Fruit fly (Drosophila melanogaster) whole organism, prepupa: ENCODE measurements around the gene Herp.
A peak's percentile ranks its signal among the peaks of the same experiment; 100 is the strongest.

Experiments
- CG10631 ChIP-seq: fragments of 200-800 bp; sonication (Bioruptor generic); optimal IDR thresholded peaks from 2 replicates; lab custom pipeline; 2016; ENCODE audit warnings: missing biosample characterization, missing genetic modification characterization
- CG10669 ChIP-seq: fragments of 200-800 bp; sonication (Bioruptor generic); optimal IDR thresholded peaks from 3 replicates; lab custom pipeline; 2018; ENCODE audit warnings: missing biosample characterization, mild to moderate bottlenecking, missing genetic modification characterization, moderate library complexity
- CG11294 ChIP-seq: fragments of 200-800 bp; sonication (Bioruptor generic); IDR thresholded peaks from 2 replicates; pipeline ENCODE4 v1.3.6; 2022; ENCODE audit warnings: missing biosample characterization, missing genetic modification characterization
- CG11762 ChIP-seq: fragments of 200-800 bp; sonication (Bioruptor generic); optimal IDR thresholded peaks from 3 replicates; lab custom pipeline; 2016; ENCODE audit warnings: missing biosample characterization, missing genetic modification characterization; ENCODE audit not compliant: insufficient read depth
- CG11902 ChIP-seq: fragments of 200-800 bp; sonication (Bioruptor generic); optimal IDR thresholded peaks from 3 replicates; lab custom pipeline; 2016; ENCODE audit warnings: missing biosample characterization, missing genetic modification characterization
- CG15336 ChIP-seq: fragments of 200-800 bp; sonication (Bioruptor generic); IDR thresholded peaks from 2 replicates; pipeline ENCODE4 v1.3.6; 2022; ENCODE audit warnings: missing biosample characterization, missing genetic modification characterization
- CG1621 ChIP-seq: fragments of 200-800 bp; sonication (Bioruptor generic); optimal IDR thresholded peaks from 3 replicates; lab custom pipeline; 2018; ENCODE audit warnings: missing biosample characterization, mild to moderate bottlenecking, missing genetic modification characterization
- CG16779 ChIP-seq: fragments of 200-800 bp; sonication (Bioruptor generic); optimal IDR thresholded peaks from 3 replicates; lab custom pipeline; 2017; ENCODE audit warnings: missing biosample characterization, mild to moderate bottlenecking, missing genetic modification characterization
- CG3032 ChIP-seq: fragments of 200-800 bp; optimal IDR thresholded peaks from 2 replicates; lab custom pipeline; 2019; ENCODE audit warnings: missing biosample characterization, mild to moderate bottlenecking, missing genetic modification characterization, moderate library complexity
- CG32006 ChIP-seq: fragments of 200-800 bp; sonication (Bioruptor generic); optimal IDR thresholded peaks from 3 replicates; lab custom pipeline; 2017; ENCODE audit warnings: missing biosample characterization, mild to moderate bottlenecking, missing genetic modification characterization
- CG34406 ChIP-seq: fragments of 200-800 bp; sonication (Bioruptor generic); optimal IDR thresholded peaks from 3 replicates; lab custom pipeline; 2016; ENCODE audit warnings: missing biosample characterization, missing genetic modification characterization
- CG4318 ChIP-seq: fragments of 200-800 bp; sonication (Bioruptor generic); optimal IDR thresholded peaks from 3 replicates; lab custom pipeline; 2017; ENCODE audit warnings: missing biosample characterization, mild to moderate bottlenecking, missing genetic modification characterization
- CG6163 ChIP-seq: fragments of 200-800 bp; sonication (Bioruptor generic); IDR thresholded peaks from 3 replicates; pipeline ENCODE4 v1.3.6; 2022; ENCODE audit warnings: missing biosample characterization, missing genetic modification characterization
- CG6276 ChIP-seq: fragments of 200-800 bp; sonication (Bioruptor generic); optimal IDR thresholded peaks from 2 replicates; lab custom pipeline; 2017; ENCODE audit warnings: missing biosample characterization, mild to moderate bottlenecking, missing genetic modification characterization
- CG6808 ChIP-seq: fragments of 200-800 bp; sonication (Bioruptor generic); optimal IDR thresholded peaks from 3 replicates; lab custom pipeline; 2017; ENCODE audit warnings: missing biosample characterization, missing genetic modification characterization, mild to moderate bottlenecking, moderate library complexity, missing genetic modification reagents
- CG8119 ChIP-seq: fragments of 200-800 bp; sonication (Bioruptor generic); IDR thresholded peaks from 3 replicates; pipeline ENCODE4 v1.3.6; 2022; ENCODE audit warnings: missing biosample characterization, missing genetic modification characterization
- CG8319 ChIP-seq: fragments of 200-800 bp; sonication (Bioruptor generic); optimal IDR thresholded peaks from 3 replicates; lab custom pipeline; 2016; ENCODE audit warnings: missing biosample characterization, missing genetic modification characterization
- CG9139 ChIP-seq: fragments of 200-800 bp; sonication (Bioruptor generic); optimal IDR thresholded peaks from 3 replicates; lab custom pipeline; 2017; ENCODE audit warnings: missing biosample characterization, mild to moderate bottlenecking, missing genetic modification characterization
- Eip78C ChIP-seq: fragments of 200-800 bp; sonication (Bioruptor generic); peaks from one replicate; lab custom pipeline; 2016; ENCODE audit warnings: missing biosample characterization, missing genetic modification characterization
- Eip93F ChIP-seq: fragments of 200-800 bp; sonication (Bioruptor generic); optimal IDR thresholded peaks from 2 replicates; lab custom pipeline; 2016; ENCODE audit warnings: missing biosample characterization, mild to moderate bottlenecking, missing genetic modification characterization
- Ets21C ChIP-seq: fragments of 200-800 bp; sonication (Bioruptor generic); optimal IDR thresholded peaks from 3 replicates; lab custom pipeline; 2016; ENCODE audit warnings: missing biosample characterization, missing genetic modification characterization
- Gug ChIP-seq: fragments of 200-800 bp; sonication (Bioruptor generic); IDR thresholded peaks from 2 replicates; pipeline ENCODE4 v1.3.6; 2022; ENCODE audit warnings: missing biosample characterization, missing genetic modification characterization
- Hr38 ChIP-seq: sonication (Bioruptor generic); optimal IDR thresholded peaks from 2 replicates; lab custom pipeline; 2016; ENCODE audit warnings: missing biosample characterization, missing genetic modification characterization
- Hr39 ChIP-seq: fragments of 200-800 bp; sonication (Bioruptor generic); optimal IDR thresholded peaks from 2 replicates; lab custom pipeline; 2016; ENCODE audit warnings: missing biosample characterization, missing genetic modification characterization
- Hr4 ChIP-seq: fragments of 200-800 bp; sonication (Bioruptor generic); optimal IDR thresholded peaks from 3 replicates; lab custom pipeline; 2016; ENCODE audit warnings: missing biosample characterization, missing genetic modification characterization
- Lpt ChIP-seq: fragments of 200-800 bp; sonication (Bioruptor generic); optimal IDR thresholded peaks from 3 replicates; lab custom pipeline; 2016; ENCODE audit warnings: missing biosample characterization, missing genetic modification characterization
- Met ChIP-seq: fragments of 200-800 bp; sonication (Bioruptor generic); optimal IDR thresholded peaks from 3 replicates; lab custom pipeline; 2016; ENCODE audit warnings: missing biosample characterization, missing genetic modification characterization
- OdsH ChIP-seq: fragments of 200-800 bp; sonication (Bioruptor generic); optimal IDR thresholded peaks from 3 replicates; lab custom pipeline; 2016; ENCODE audit warnings: missing biosample characterization, missing genetic modification characterization
- Smox ChIP-seq: fragments of 200-800 bp; sonication (Bioruptor generic); optimal IDR thresholded peaks from 3 replicates; lab custom pipeline; 2016; ENCODE audit warnings: missing biosample characterization, missing genetic modification characterization
- Sox102F ChIP-seq: fragments of 200-800 bp; sonication (Bioruptor generic); optimal IDR thresholded peaks from 2 replicates; lab custom pipeline; 2016; ENCODE audit warnings: missing biosample characterization, mild to moderate bottlenecking, missing genetic modification characterization
- Sox14 ChIP-seq: fragments of 200-800 bp; sonication (Bioruptor generic); optimal IDR thresholded peaks from 3 replicates; lab custom pipeline; 2016; ENCODE audit warnings: missing biosample characterization, missing genetic modification characterization
- Sox15 ChIP-seq: fragments of 200-800 bp; sonication (Bioruptor generic); optimal IDR thresholded peaks from 3 replicates; lab custom pipeline; 2016; ENCODE audit warnings: missing biosample characterization, missing genetic modification characterization
- acj6 ChIP-seq: fragments of 200-800 bp; sonication (Bioruptor generic); optimal IDR thresholded peaks from 3 replicates; lab custom pipeline; 2016; ENCODE audit warnings: missing biosample characterization, missing genetic modification characterization
- cyc ChIP-seq: fragments of 200-800 bp; sonication (Bioruptor generic); optimal IDR thresholded peaks from 3 replicates; lab custom pipeline; 2016; ENCODE audit warnings: missing biosample characterization, missing genetic modification characterization
- dac ChIP-seq: fragments of 200-800 bp; sonication (Bioruptor generic); optimal IDR thresholded peaks from 2 replicates; lab custom pipeline; 2017; ENCODE audit warnings: missing biosample characterization, mild to moderate bottlenecking, missing genetic modification characterization
- dsx ChIP-seq: fragments of 200-800 bp; optimal IDR thresholded peaks from 3 replicates; lab custom pipeline; 2019; ENCODE audit warnings: missing biosample characterization, mild to moderate bottlenecking, missing genetic modification characterization, moderate library complexity; ENCODE audit not compliant: poor library complexity, severe bottlenecking
- eg ChIP-seq: fragments of 200-800 bp; sonication (Bioruptor generic); IDR thresholded peaks from 3 replicates; pipeline ENCODE4 v1.3.6; 2022; ENCODE audit warnings: missing biosample characterization, missing genetic modification characterization
- fd59A ChIP-seq: fragments of 200-800 bp; sonication (Bioruptor generic); optimal IDR thresholded peaks from 2 replicates; lab custom pipeline; 2017; ENCODE audit warnings: missing biosample characterization, mild to moderate bottlenecking, missing genetic modification characterization, missing genetic modification reagents
- fd85E ChIP-seq: fragments of 200-800 bp; sonication (Bioruptor generic); optimal IDR thresholded peaks from 3 replicates; lab custom pipeline; 2016; ENCODE audit warnings: missing biosample characterization, missing genetic modification characterization
- fkh ChIP-seq: fragments of 200-800 bp; sonication (Bioruptor generic); optimal IDR thresholded peaks from 3 replicates; lab custom pipeline; 2017; ENCODE audit warnings: missing biosample characterization, mild to moderate bottlenecking, missing genetic modification characterization, moderate library complexity
- lz ChIP-seq: fragments of 200-800 bp; sonication (Bioruptor generic); optimal IDR thresholded peaks from 3 replicates; lab custom pipeline; 2016; ENCODE audit warnings: missing biosample characterization, missing genetic modification characterization
- net ChIP-seq: fragments of 200-800 bp; sonication (Bioruptor generic); optimal IDR thresholded peaks from 3 replicates; lab custom pipeline; 2016; ENCODE audit warnings: missing biosample characterization, missing genetic modification characterization
- spab ChIP-seq: fragments of 200-800 bp; sonication (Bioruptor generic); optimal IDR thresholded peaks from 2 replicates; lab custom pipeline; 2017; ENCODE audit warnings: missing biosample characterization, mild to moderate bottlenecking, missing genetic modification characterization, missing genetic modification reagents
- ss ChIP-seq, 2 experiments: fragments of 200-800 bp; sonication (Bioruptor generic); optimal IDR thresholded peaks; 2 replicates in 1 of 2; 3 replicates in 1 of 2; lab custom pipeline; 2017 to 2018; ENCODE audit warnings: mild to moderate bottlenecking in 2 of 2, missing biosample characterization in 2 of 2, missing genetic modification characterization in 2 of 2, moderate library complexity in 1 of 2
- topi ChIP-seq: fragments of 200-800 bp; sonication (Bioruptor generic); optimal IDR thresholded peaks from 3 replicates; lab custom pipeline; 2016; ENCODE audit warnings: missing biosample characterization, missing genetic modification characterization
- vri ChIP-seq: fragments of 200-800 bp; sonication (Bioruptor generic); optimal IDR thresholded peaks from 3 replicates; lab custom pipeline; 2016; ENCODE audit warnings: missing biosample characterization, mild to moderate bottlenecking, missing genetic modification characterization

Herp gene

dm6 chr2L:7812555-7813339 is 12.9 kb upstream of the Herp start:
- TF ChIP-seq CG8119 = no peak
- no peak for TF ChIP-seq topi
- peak; percentile 3 for TF ChIP-seq OdsH
- no peak for TF ChIP-seq CG11294
- TF ChIP-seq Ets21C = no peak
- TF ChIP-seq net = no peak
- TF ChIP-seq Hr38 (GFP tag; lab: Kevin White, UChicago) = no peak
- TF ChIP-seq Eip93F = no peak
- TF ChIP-seq spab = no peak
- TF ChIP-seq CG10631 (GFP tag; lab: Kevin White, UChicago) = peak; percentile 7
- no peak for TF ChIP-seq CG34406 (GFP tag; lab: Kevin White, UChicago)
- no peak for TF ChIP-seq Lpt (GFP tag; lab: Kevin White, UChicago)
- no peak for TF ChIP-seq CG8319 (GFP tag; lab: Kevin White, UChicago)
- TF ChIP-seq eg (GFP tag; lab: Robert Waterston, UW) = 0 out of 3 replicates have a peak, but pooled peaks have one; percentile 19
- no peak for TF ChIP-seq Sox102F (GFP tag; lab: Kevin White, UChicago)
- TF ChIP-seq CG4318 (GFP tag; lab: Kevin White, UChicago) = no peak
- TF ChIP-seq CG11762 (GFP tag; lab: Kevin White, UChicago) = no peak
- no peak for TF ChIP-seq fd85E (GFP tag; lab: Kevin White, UChicago)
- TF ChIP-seq CG9139 (GFP tag; lab: Kevin White, UChicago) = no peak
- TF ChIP-seq CG15336 (GFP tag; lab: Robert Waterston, UW) = peak; percentile 36; the same call in 1 of the 2 replicates
- no peak for TF ChIP-seq CG1621 (tag; lab: Kevin White, UChicago)
- TF ChIP-seq lz = no peak
- peak; percentile 15 for TF ChIP-seq Hr4 (GFP tag; lab: Kevin White, UChicago)
- no peak for TF ChIP-seq Hr39 (GFP tag; lab: Kevin White, UChicago)
- no peak for TF ChIP-seq Gug (GFP tag; lab: Robert Waterston, UW)
- TF ChIP-seq CG3032 (tag; lab: Kevin White, UChicago) = no peak
- TF ChIP-seq CG6808 (GFP tag; lab: Kevin White, UChicago) = no peak
- no peak for TF ChIP-seq fd59A (GFP tag; lab: Kevin White, UChicago)
- no peak for TF ChIP-seq Met (GFP tag; lab: Kevin White, UChicago)
- no peak for TF ChIP-seq dsx (GFP tag; lab: Kevin White, UChicago)
- peak; percentile 33 for TF ChIP-seq CG32006 (GFP tag; lab: Kevin White, UChicago)
- TF ChIP-seq Sox14 (GFP tag; lab: Kevin White, UChicago) = no peak

dm6 chr2L:7811249-7812002 is 11.6 kb upstream of the Herp start, which contains the start of gene LanB1:
Gene LanB1 (plus strand): TSS chr2L:7811438.
- TF ChIP-seq CG9139 (GFP tag; lab: Kevin White, UChicago) = no peak
- TF ChIP-seq CG11902 (GFP tag; lab: Kevin White, UChicago) = no peak
- TF ChIP-seq ss (GFP tag; optimal IDR thresholded peaks at IDR 0.05; lab: Kevin White, UChicago) = peak; percentile 21 to 51
- no peak for TF ChIP-seq lz
- no peak for TF ChIP-seq Eip78C
- peak; percentile 31 for TF ChIP-seq fkh (GFP tag; lab: Kevin White, UChicago)
- TF ChIP-seq CG8119 = peak; percentile 47; the same call in 1 of the 3 replicates
- TF ChIP-seq CG6163 (GFP tag; lab: Robert Waterston, UW) = peak; percentile 64; the same call in 2 of the 3 replicates
- no peak for TF ChIP-seq cyc
- no peak for TF ChIP-seq CG1621 (tag; lab: Kevin White, UChicago)
- TF ChIP-seq CG11294 = no peak; the same call in 1 of the 2 replicates
- no peak for TF ChIP-seq acj6
- no peak for TF ChIP-seq dsx (GFP tag; lab: Kevin White, UChicago)
- no peak for TF ChIP-seq Sox102F (GFP tag; lab: Kevin White, UChicago)
- TF ChIP-seq vri (GFP tag; lab: Kevin White, UChicago) = no peak
- TF ChIP-seq Sox15 (GFP tag; lab: Kevin White, UChicago) = no peak
- TF ChIP-seq Smox = no peak
- TF ChIP-seq CG10631 (GFP tag; lab: Kevin White, UChicago) = no peak
- no peak for TF ChIP-seq CG10669 (GFP tag; lab: Kevin White, UChicago)
- TF ChIP-seq Lpt (GFP tag; lab: Kevin White, UChicago) = peak; percentile 44
- no peak for TF ChIP-seq net
- TF ChIP-seq CG6276 (GFP tag; lab: Kevin White, UChicago) = peak; percentile 43
- no peak for TF ChIP-seq CG16779
- TF ChIP-seq Ets21C = no peak
- no peak for TF ChIP-seq Eip93F
- no peak for TF ChIP-seq dac (GFP tag; lab: Kevin White, UChicago)
